Fruit fly (Drosophila melanogaster): ENCODE data around the gene SNF4Agamma.

Gene SNF4Agamma

dm6 chr3R:21203660-21204499 lies 63.3 kb downstream of the SNF4Agamma start (continued):
- no peak for TF ChIP-seq ap (GFP tag; IDR thresholded peaks at IDR 0.05)
- no peak for TF ChIP-seq CG10462 (GFP tag; optimal IDR thresholded peaks at IDR 0.05)
- no peak for TF ChIP-seq dan (GFP tag; IDR thresholded peaks at IDR 0.05)
- TF ChIP-seq Sox102F (GFP tag; optimal IDR thresholded peaks at IDR 0.05), result no peak
- TF ChIP-seq Doc3 (GFP tag; IDR thresholded peaks at IDR 0.05; ENCODE audit: partially characterized antibody), result no peak
- no peak for TF ChIP-seq aop (GFP tag; IDR thresholded peaks at IDR 0.05)
- TF ChIP-seq CG18619 (GFP tag; optimal IDR thresholded peaks at IDR 0.05), result no peak
- no peak for TF ChIP-seq NC2β (GFP tag; optimal IDR thresholded peaks at IDR 0.05)
- TF ChIP-seq dmrt99B (tag; optimal IDR thresholded peaks at IDR 0.05), result no peak
- no peak for TF ChIP-seq CG10147 (GFP tag; optimal IDR thresholded peaks at IDR 0.05)
- TF ChIP-seq Spps (tag; optimal IDR thresholded peaks at IDR 0.05), result peak; percentile 66
- no peak for TF ChIP-seq Doc2 (GFP tag; IDR thresholded peaks at IDR 0.05)
- TF ChIP-seq gem (tag; optimal IDR thresholded peaks at IDR 0.05), result no peak
- TF ChIP-seq gt (GFP tag; IDR thresholded peaks at IDR 0.05), result no peak
- no peak for TF ChIP-seq Ptx1 (GFP tag; IDR thresholded peaks at IDR 0.05)
- peak; percentile 96 for TF ChIP-seq CG3163 (GFP tag; optimal IDR thresholded peaks at IDR 0.05)
- TF ChIP-seq CG11093 (GFP tag; IDR thresholded peaks at IDR 0.05), result peak; percentile 18; the same call in 1 of the 3 replicates
- TF ChIP-seq pnt (GFP tag; optimal IDR thresholded peaks at IDR 0.05), result no peak
- no peak for TF ChIP-seq tgo (GFP tag; IDR thresholded peaks at IDR 0.05)
- TF ChIP-seq vfl (GFP tag; optimal IDR thresholded peaks at IDR 0.05), result no peak
- TF ChIP-seq CG14441 (GFP tag; IDR thresholded peaks at IDR 0.05), result no peak
- no peak for TF ChIP-seq tio (GFP tag; optimal IDR thresholded peaks at IDR 0.05)
- no peak for TF ChIP-seq CG6791 (GFP tag; IDR thresholded peaks at IDR 0.05; ENCODE audit: partially characterized antibody)
- TF ChIP-seq maf-S (GFP tag; optimal IDR thresholded peaks at IDR 0.05), result no peak
- TF ChIP-seq CG33557 (GFP tag; optimal IDR thresholded peaks at IDR 0.05), result peak; percentile 95
- TF ChIP-seq Lim3 (GFP tag; IDR thresholded peaks at IDR 0.05), result no peak
- TF ChIP-seq fd102C (GFP tag; optimal IDR thresholded peaks at IDR 0.05), result no peak
- TF ChIP-seq CG1529 (GFP tag; optimal IDR thresholded peaks at IDR 0.05), result peak; percentile 42
- TF ChIP-seq CG2678 (tag; optimal IDR thresholded peaks at IDR 0.05), result peak; percentile 1
- TF ChIP-seq CG1792 (GFP tag; optimal IDR thresholded peaks at IDR 0.05), result no peak
- no peak for TF ChIP-seq CG16779 (GFP tag; IDR thresholded peaks at IDR 0.05)
- TF ChIP-seq fru (optimal IDR thresholded peaks at IDR 0.05), result no peak
- no peak for TF ChIP-seq CG10959 (GFP tag; IDR thresholded peaks at IDR 0.05)
- TF ChIP-seq jing (GFP tag; optimal IDR thresholded peaks at IDR 0.05), result no peak
- TF ChIP-seq bsh (GFP tag; optimal IDR thresholded peaks at IDR 0.05), result peak in 1 of 2 experiments; percentile 72
- TF ChIP-seq repo (GFP tag; optimal IDR thresholded peaks at IDR 0.05), result no peak
- no peak for TF ChIP-seq CG10366 (GFP tag; IDR thresholded peaks at IDR 0.05)
- no peak for TF ChIP-seq tna (GFP tag; IDR thresholded peaks at IDR 0.05; ENCODE audit: partially characterized antibody)
- TF ChIP-seq B-H1 (GFP tag; IDR thresholded peaks at IDR 0.05), result no peak; the same call in 2 of the 3 replicates
- TF ChIP-seq CG7357 (GFP tag; IDR thresholded peaks at IDR 0.05), result no peak
- no peak for TF ChIP-seq Dbx (GFP tag; IDR thresholded peaks at IDR 0.05)
- no peak for TF ChIP-seq corto (GFP tag; optimal IDR thresholded peaks at IDR 0.05)
- TF ChIP-seq MBD-R2 (GFP tag; IDR thresholded peaks at IDR 0.05), result no peak
- TF ChIP-seq CG14050 (GFP tag; IDR thresholded peaks at IDR 0.05), result no peak; the same call in 2 of the 3 replicates
- TF ChIP-seq CG11247 (GFP tag; IDR thresholded peaks at IDR 0.05), result peak; percentile 22; the same call in 1 of the 2 replicates
- TF ChIP-seq CG10543 (GFP tag; optimal IDR thresholded peaks at IDR 0.05), result peak; percentile 89
- peak; percentile 98 for TF ChIP-seq chinmo (GFP tag; IDR thresholded peaks at IDR 0.05; ENCODE audit: partially characterized antibody)
- TF ChIP-seq amos (GFP tag; IDR thresholded peaks at IDR 0.05; ENCODE audit: partially characterized antibody), result peak; percentile 12; the same call in 1 of the 2 replicates
- no peak for TF ChIP-seq CG9609 (GFP tag; optimal IDR thresholded peaks at IDR 0.05)
- no peak for TF ChIP-seq Pdp1 (GFP tag; optimal IDR thresholded peaks at IDR 0.05)
